Worm (Caenorhabditis elegans) whole organism, dauer: ENCODE results near the gene agl-1.
"Not testable (repeated sequence)": the region's sequence is repeated elsewhere in the genome, so short reads cannot be mapped to it uniquely, and the experiment has no call there.

Source experiments
- unc-62 ChIP-seq: sonication (generic microtip); optimal IDR thresholded peaks from 2 replicates; lab custom pipeline; 2017; ENCODE audit warnings: missing biosample characterization, missing genetic modification reagents, missing genetic modification characterization

Gene agl-1

DNA sequence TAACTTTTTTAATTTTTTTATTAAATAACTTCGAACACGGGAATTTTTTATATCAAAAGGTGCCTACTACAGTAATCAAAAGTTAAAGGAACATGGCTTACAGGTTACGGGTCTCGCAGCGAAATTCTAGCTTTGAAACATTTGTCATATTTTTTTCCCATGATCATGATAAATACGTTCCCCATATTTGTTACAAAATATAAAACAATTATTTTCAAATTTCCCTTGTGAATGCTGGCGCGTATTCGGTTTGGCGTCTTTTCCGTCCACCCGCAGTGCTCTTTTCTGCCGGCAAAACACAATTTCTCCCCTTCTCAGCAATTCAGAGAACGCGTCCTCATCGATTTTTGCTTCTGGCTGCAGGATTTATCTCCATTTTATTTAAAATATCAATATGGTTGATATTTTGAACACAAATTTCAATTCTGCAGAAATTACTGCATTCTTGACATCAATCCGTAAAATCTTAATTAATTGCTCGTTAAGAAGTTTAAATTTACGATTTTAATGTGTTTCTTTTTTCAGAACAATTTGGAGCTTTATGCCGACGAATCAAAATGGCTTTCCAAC lies 7.4 kb upstream of the agl-1 start, which contains the start of gene imb-2:
imb-2 (plus strand) TSS at position 520 of the 570 bp plus-strand sequence.
- no peak for TF ChIP-seq unc-62 (GFP tag; lab: Kevin White, UChicago)

DNA sequence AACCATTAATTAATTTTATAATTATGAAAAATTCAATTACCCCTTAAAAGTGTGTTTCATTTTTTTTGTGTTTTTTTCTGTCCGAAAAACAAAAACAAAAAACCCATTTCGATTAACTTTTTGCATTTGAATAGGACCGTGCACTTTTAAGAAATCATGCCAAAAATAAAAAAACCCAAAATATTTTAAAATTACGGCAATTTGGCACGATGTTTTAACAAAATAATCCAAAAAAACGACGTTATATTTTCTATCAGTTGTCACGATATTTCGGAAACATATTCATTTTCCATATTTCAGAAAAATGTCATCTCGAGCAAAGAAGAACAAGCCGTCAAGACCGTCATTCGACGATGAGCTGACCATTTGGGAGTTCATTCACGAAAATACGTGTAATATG lies 3.8 kb upstream of the agl-1 start, which contains the start of gene tebp-1:
tebp-1 (plus strand) TSS at position 301 of the 400 bp plus-strand sequence.
- TF ChIP-seq unc-62 (GFP tag; lab: Kevin White, UChicago) = no peak

DNA sequence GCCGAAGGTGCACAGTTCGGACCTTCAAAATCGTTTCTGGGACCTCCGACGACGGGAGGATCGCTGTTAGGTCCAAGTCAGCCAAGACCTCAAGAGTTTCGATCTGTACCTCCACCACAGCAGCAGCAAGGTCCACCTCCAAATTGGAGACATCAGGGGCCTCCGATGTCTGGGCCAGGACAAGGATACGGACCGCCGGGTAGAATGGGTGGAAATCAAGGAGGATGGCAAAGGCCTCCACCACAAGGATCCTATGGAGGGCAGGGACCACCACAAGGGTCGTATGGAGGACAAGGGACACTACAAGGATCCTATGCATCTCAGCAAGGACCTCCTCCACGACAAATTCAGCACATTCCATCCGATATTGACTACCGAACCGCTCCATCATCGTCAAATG lies 2.8 kb upstream of the agl-1 start:
- no peak for TF ChIP-seq unc-62 (GFP tag; lab: Kevin White, UChicago)

DNA sequence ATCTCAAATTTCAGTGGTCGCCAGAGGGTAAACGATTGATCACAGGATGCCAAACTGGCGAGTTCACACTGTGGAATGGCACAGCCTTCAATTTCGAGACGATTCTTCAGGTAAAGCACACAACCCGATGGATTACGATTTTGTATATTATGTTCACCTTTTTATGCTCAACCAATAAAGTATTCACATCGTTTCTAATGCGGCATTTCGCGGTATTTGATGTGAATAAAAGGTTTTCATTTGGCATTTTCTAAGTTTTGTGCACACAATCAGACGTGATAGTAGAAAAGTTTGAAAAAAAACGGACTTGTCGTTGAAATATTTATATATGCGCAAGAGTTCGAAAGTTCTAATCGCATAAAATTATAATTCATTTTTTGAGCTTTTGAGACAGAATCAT lies 1.1 kb upstream of the agl-1 start:
- no peak for TF ChIP-seq unc-62 (GFP tag; lab: Kevin White, UChicago)

DNA sequence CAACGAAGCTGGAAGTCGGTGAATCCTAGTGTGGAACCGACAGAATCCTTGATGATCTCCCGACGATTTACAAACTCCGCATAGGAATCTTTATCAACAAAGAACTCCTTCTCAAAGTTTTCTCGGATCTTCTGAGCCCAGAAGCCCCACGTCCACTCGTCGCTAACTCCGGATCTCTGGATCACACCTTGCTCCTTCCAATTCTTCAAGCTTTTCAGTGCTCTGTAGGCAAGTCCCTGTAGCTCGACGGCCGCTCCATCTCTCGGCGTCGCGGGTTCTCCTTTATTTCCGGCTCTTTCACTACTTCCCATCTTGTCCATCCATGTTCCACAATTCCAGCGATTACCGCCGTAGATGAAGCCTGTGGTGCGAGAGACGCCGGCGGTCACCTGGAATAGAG lies 6.6 kb downstream of the agl-1 start:
- TF ChIP-seq unc-62 (GFP tag; lab: Kevin White, UChicago) = no peak

DNA sequence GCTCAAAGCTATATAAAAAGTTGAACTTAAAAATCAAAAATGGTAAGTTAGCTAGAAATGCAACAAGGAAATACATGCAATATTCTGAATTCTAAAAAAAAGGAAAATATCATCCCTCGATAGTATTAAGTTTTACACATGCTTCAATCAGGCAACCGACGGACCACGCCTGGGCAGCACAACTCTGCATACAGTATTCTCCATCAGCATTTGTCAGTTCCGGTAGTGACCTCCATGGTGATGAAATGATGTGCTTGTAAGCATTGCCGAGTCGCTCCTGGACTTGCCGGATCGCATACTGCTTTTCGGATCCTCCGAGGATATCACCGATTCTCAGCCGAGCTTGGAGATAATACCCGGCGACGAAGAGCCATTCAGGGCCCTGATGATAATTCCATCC lies 7.1 kb downstream of the agl-1 start:
- TF ChIP-seq unc-62 (GFP tag; lab: Kevin White, UChicago) = no peak

DNA sequence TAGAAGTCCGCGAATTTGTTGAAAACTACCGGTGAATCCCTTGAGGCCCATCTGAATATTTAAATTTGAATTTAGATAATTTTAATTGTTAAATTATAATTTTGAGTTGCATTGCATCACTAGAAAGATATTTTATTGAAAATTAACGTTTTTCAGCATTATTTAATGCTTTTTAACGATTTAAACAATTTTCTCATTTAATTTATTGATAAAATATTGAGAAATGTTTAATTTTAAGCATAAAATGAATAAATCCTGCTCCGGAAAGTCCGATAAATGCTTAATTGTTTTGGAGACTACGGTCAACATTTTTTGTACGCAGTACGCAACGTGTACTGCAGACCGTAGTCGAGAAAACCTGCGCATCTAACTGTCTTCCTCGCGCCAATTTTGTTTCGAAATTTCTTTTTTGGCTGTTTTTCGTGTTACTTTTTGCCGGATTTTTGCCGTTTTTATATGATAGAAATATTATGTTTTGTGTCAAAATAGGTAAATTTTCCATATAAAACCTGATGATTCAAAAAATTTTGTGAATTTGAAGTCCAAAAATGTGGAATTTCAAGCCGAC lies 8.5 kb downstream of the agl-1 start, which contains the start of the genes Y54G11A.17, lin-7 and elof-1:
Y54G11A.17 (minus strand) TSS at position 51 of the 568 bp plus-strand sequence.
lin-7 (minus strand) TSS at position 51 of the 568 bp plus-strand sequence.
elof-1 (plus strand) TSS at position 383 of the 568 bp plus-strand sequence.
- no peak for TF ChIP-seq unc-62 (GFP tag; lab: Kevin White, UChicago)

DNA sequence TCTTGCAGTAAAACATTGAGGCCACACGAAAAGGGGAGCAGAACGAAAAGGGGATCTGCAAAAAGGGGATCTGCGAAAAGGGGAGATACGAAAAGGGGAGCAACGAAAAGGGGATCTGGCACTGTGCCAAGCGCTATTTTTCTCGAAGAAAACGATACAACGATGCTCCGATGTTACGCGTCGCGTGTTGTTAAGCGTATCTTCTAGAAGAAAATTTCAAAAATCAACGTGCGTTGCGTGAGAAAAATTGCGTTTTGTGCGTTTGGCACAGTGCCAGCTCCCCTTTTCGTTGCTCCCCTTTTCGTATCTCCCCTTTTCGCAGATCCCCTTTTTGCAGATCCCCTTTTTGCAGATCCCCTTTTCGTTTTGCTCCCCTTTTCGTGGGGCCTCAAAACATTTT lies 11.7 kb downstream of the agl-1 start, which contains the start of gene Y54G11A.9:
Y54G11A.9 (minus strand) TSS at position 196 of the 400 bp plus-strand sequence.
- not testable (repeated sequence) for TF ChIP-seq unc-62 (GFP tag; lab: Kevin White, UChicago)

DNA sequence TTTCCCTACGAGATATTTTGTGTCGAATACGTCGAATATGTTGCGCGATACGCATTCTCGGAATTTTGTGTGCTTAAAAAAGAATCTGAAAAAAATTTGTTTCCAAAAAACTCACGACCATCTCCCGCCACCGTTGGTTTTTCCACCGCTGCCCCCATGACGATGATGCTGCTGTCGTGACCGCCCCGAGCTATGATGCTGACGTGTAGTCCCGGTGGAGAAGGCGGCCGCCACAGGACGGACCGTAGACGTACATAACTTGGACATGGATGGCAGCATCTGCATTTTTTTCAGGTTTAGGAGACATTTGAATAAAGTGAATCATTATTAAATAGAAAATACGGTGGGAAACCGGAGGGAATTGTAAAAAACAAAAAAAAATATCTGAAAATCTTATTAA lies 13.7 kb downstream of the agl-1 start, which contains the start of gene ddl-3:
ddl-3 (minus strand) TSS at position 289 of the 400 bp plus-strand sequence.
- TF ChIP-seq unc-62 (GFP tag; lab: Kevin White, UChicago) = not testable (repeated sequence)

DNA sequence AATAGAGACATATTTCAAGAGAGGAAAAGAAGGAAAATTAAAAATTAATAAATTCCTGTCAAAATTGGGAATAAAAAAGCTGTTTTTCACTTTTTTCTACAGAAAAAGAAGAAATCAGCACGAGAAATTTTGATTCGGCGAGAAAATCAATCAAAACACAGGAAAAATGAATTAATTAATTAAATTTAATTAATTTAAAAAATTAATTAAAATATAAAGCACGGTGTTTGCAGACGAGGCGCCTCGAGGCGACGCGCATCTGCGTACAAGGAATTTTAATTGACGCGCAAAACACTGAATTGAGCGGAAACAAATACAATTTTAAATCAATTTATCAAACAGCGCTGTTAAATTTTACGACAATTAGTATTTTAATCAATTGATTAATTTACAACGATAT lies 36.7 kb downstream of the agl-1 start:
- TF ChIP-seq unc-62 (GFP tag; lab: Kevin White, UChicago) = no peak

DNA sequence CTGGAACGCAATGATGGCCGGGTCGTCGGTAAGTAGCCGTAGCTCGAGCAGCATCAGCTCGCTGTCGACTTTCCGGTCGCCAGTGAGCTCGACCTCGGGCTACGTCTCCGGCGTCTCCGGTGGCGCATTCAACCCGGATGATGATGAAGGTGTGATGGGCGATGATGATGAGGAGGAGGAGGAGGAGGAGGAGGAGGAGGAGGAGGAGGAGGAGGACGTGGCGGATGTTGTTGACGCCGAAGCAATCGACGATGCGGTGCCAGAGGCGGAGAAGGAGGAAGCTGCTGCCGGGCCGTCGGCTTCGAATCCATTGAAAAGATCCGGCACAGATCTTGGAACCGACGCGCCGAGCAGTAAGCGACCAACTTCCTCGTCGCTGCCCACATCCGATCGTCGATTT lies 38.7 kb downstream of the agl-1 start:
- no peak for TF ChIP-seq unc-62 (GFP tag; lab: Kevin White, UChicago)

DNA sequence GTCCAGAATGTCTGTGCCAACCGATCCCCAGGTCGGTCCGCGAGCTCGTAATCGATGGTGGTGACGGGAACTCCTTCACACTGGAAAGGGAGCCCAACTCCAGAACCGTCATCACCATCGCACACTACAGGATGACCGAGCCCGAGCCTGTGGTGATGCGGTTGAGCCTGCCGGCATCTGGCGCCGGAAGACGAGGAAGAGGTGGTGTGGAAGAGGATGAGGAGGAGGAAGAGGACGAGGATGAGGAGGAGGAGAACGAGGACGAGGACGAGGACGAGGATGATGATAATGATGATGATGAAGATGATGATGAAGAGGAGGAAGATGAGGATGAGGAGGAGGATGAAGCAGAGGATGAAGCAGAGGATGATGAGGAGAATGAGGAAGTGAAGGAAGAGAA lies 39.9 kb downstream of the agl-1 start, which contains the start of gene Y54G11A.14:
Y54G11A.14 (plus strand) TSS at position 132 of the 400 bp plus-strand sequence.
- no peak for TF ChIP-seq unc-62 (GFP tag; lab: Kevin White, UChicago)

DNA sequence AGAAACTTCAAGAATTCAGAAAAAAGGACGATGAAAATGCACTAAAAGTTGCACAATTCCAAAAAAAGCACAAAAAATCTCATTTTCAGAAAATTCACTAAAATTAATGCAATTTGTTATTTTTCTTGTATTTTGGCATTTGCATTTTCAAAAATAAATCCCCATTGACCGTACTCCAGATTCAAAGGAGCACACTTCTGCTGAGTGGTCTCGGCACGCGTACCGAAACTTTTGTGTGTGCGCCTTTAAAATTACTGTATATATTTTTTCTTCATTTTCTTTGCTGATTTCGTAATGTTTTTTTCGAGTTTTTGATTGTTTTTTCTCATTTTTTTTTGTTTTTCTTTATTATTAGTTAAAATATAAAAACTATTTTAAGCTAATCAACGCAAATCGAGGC lies 45.7 kb downstream of the agl-1 start:
- TF ChIP-seq unc-62 (GFP tag; lab: Kevin White, UChicago) = no peak

DNA sequence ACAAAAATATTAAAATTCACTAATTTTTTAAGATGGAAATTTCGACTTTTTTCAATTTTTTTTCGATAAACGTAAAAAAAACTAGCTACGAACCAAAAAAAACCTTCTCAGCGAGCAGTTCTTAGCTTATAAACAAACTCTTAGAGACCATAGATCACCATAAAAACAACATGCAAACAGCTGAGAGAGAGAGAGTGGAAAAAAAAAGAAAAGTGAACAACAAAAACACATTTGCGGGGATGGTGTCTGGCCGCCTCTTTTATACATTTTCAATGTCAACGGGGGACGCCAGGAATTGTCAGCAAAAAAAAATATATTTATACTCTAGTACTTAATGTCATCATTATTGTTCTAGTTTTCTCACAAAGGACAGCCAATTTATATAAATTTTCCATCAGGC lies 46.4 kb downstream of the agl-1 start:
- no peak for TF ChIP-seq unc-62 (GFP tag; lab: Kevin White, UChicago)

DNA sequence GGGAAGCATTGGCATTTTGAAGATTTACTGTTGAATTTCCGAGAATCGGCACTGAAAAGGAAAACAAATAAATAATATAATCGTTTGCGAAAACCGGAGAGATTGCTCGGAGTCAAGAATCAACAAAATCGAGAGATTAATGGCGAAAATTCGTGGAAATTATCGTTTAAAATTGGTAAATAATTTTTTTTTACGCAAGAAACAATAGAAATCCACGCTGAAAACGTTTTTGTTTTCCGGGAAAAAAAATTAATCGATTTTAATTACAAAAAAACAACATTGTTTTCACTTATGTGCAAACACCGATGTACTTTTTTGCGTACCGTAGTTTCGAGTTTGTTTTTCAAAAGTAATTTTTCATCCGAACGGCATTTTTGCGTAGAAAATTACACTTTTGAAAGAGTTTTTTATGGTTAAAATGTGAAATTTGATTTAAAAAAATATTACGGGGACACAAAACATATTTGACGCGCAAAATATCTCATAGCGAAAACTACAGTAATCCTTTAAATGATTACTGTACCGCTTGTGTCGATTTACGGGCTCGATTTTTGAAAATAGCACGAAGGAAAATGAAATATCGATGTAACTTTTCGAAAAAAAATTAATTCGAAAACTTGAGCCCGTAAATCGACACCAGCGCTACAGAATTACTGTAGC lies 47.1 kb downstream of the agl-1 start, which contains the start of gene ctl-3:
ctl-3 (minus strand) TSS at position 51 of the 660 bp plus-strand sequence.
- TF ChIP-seq unc-62 (GFP tag; lab: Kevin White, UChicago) = no peak

DNA sequence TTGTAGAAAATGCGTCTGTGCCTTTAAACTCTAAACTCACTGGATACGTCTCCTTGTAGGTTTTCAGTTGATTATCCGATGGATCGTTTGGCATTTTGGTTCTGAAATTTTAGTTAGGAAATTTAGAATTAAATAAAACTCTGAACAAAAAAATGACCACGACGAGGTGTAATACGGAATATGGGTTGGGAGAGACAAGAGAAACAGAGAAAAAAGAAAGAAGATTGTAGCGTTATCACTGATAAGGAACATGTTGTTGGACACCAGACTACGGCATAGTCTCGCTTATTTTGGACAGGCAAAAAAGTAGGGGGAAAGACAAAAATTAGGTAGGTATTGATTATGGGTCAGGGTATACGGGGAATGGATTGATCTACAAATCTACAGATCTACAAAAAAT lies 51.8 kb downstream of the agl-1 start, which contains the start of gene ctl-1:
ctl-1 (minus strand) TSS at position 101 of the 400 bp plus-strand sequence.
- TF ChIP-seq unc-62 (GFP tag; lab: Kevin White, UChicago) = not testable (repeated sequence)
